Fruit fly (Drosophila melanogaster): ENCODE data around the gene Hira.
A peak's percentile ranks its signal among the peaks of the same experiment; 100 is the strongest.

Hira gene

DNA sequence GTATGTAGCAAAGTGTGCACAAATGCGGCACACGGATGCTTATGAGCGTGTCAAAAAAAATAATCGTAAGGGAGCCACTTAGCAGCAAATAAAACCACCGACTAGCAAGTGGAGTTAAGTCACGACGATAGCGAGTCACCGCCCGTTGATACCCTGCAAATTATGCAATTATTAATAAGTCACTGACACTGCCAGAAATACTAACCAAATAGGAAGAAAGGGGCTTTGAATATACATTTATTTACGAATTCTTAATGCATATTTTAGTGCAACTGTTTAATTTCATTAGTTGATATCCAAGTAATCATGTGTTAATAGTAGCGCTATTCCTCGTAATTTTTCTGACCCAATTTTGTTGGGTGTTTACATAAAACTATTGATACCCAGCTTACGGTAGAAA, 28.5 kb upstream of the Hira start (continued):
- TF ChIP-seq vfl (GFP tag; optimal IDR thresholded peaks at IDR 0.05) (no peak), kay (GFP tag; optimal IDR thresholded peaks at IDR 0.05) (no peak), Xbp1 (GFP tag; optimal IDR thresholded peaks at IDR 0.05) (peak; percentile 12), Sox102F (GFP tag; optimal IDR thresholded peaks at IDR 0.05) (peak; percentile 29), sima (GFP tag; optimal IDR thresholded peaks at IDR 0.05) (no peak), Dad (GFP tag; optimal IDR thresholded peaks at IDR 0.05) (no peak), CG2199 (GFP tag; IDR thresholded peaks at IDR 0.05) (no peak), CG6175 (GFP tag; IDR thresholded peaks at IDR 0.05) (no peak), sens (GFP tag) (peak; percentile 80), Oli (tag; optimal IDR thresholded peaks at IDR 0.05) (peak; percentile 10), Hsf (GFP tag; optimal IDR thresholded peaks at IDR 0.05) (no peak), CG14441 (GFP tag; IDR thresholded peaks at IDR 0.05) (0 out of 2 replicates have a peak, but pooled peaks have one; percentile 21), al (GFP tag; IDR thresholded peaks at IDR 0.05) (0 out of 2 replicates have a peak, but pooled peaks have one; percentile 9), CG12769 (tag; optimal IDR thresholded peaks at IDR 0.05) (peak; percentile 30), CG32532 (GFP tag; IDR thresholded peaks at IDR 0.05) (0 out of 2 replicates have a peak, but pooled peaks have one; percentile 12), CG6654 (GFP tag; optimal IDR thresholded peaks at IDR 0.05) (no peak), CG7928 (GFP tag; optimal IDR thresholded peaks at IDR 0.05) (no peak), D19B (GFP tag; optimal IDR thresholded peaks at IDR 0.05) (peak; percentile 82), pita (GFP tag; optimal IDR thresholded peaks at IDR 0.05) (no peak)

DNA sequence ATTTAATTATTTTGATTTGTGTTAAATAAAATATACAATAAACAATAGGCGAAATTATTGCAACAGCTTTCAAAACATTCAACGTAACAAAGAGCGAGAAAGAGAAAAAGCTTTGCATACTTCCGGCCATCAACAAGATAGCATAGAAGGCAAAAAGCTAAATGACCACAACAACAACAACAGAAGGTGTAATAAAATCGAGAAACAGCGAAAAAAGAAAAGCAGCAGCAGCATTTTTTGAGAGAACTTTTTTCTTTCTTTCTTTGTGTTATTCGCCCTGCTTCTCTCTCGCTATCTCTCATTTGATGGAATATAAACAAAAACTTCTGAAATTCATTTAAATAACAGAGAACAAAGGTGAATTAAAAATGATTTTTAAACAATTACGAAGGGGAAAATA, 27.7 kb upstream of the Hira start:
- TF ChIP-seq CG7786 (GFP tag; optimal IDR thresholded peaks at IDR 0.05) (no peak), Trl (optimal IDR thresholded peaks at IDR 0.05) (peak in 1 of 2 experiments; percentile 8), Trl (GFP tag; optimal IDR thresholded peaks at IDR 0.05) (no peak), sens (GFP tag) (peak; percentile 43), abd-A (tag; optimal IDR thresholded peaks at IDR 0.05) (peak; percentile 5), CG4360 (GFP tag; IDR thresholded peaks at IDR 0.05) (peak; percentile 57; the same call in 1 of the 2 replicates)

DNA sequence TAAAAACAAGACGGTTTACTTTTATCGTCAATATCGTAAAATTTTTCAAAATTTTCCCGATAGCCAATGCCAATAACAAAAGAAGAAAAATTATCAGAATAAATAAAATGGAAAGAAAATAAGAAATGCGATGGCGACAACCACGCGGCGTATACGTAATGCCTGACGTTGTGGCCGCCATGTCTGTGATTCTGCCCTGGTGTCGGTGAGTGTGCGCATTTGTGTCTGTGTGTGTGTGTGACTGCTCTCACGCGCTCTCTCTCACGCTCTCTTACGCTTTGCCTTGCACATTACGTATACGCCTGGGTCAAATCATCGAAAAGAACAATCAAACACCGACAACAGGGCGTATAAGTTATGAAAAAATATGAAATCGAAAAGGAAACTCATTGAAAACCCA, 27.1 kb upstream of the Hira start:
- TF ChIP-seq chinmo (GFP tag; IDR thresholded peaks at IDR 0.05; ENCODE audit: partially characterized antibody), result peak; percentile 66; the same call in 1 of the 4 replicates
- peak; percentile 69 for TF ChIP-seq cg (GFP tag; optimal IDR thresholded peaks at IDR 0.05)
- TF ChIP-seq CG32532 (GFP tag; IDR thresholded peaks at IDR 0.05), result peak; percentile 27; the same call in 1 of the 2 replicates
- TF ChIP-seq Pdp1 (GFP tag; optimal IDR thresholded peaks at IDR 0.05), result peak in 1 of 2 experiments; percentile 89
- no peak for TF ChIP-seq fu2 (GFP tag; optimal IDR thresholded peaks at IDR 0.05)
- no peak for TF ChIP-seq CG13894 (tag; optimal IDR thresholded peaks at IDR 0.05)
- TF ChIP-seq CG4360 (GFP tag; IDR thresholded peaks at IDR 0.05), result 0 out of 2 replicates have a peak, but pooled peaks have one; percentile 33
- no peak for TF ChIP-seq CG18764 (GFP tag; optimal IDR thresholded peaks at IDR 0.05)
- TF ChIP-seq trh (GFP tag; optimal IDR thresholded peaks at IDR 0.05), result no peak
- no peak for TF ChIP-seq NK7.1 (GFP tag; optimal IDR thresholded peaks at IDR 0.05)
- no peak for TF ChIP-seq bab2 (GFP tag; optimal IDR thresholded peaks at IDR 0.05)
- TF ChIP-seq CG5245 (GFP tag; optimal IDR thresholded peaks at IDR 0.05), result no peak
- no peak for TF ChIP-seq BEAF-32 (GFP tag; optimal IDR thresholded peaks at IDR 0.05)
- TF ChIP-seq Camta (GFP tag; optimal IDR thresholded peaks at IDR 0.05), result no peak
- no peak for TF ChIP-seq stwl (tag; optimal IDR thresholded peaks at IDR 0.05)
- TF ChIP-seq Med (GFP tag), result peak; percentile 70
- TF ChIP-seq CG9437 (GFP tag; optimal IDR thresholded peaks at IDR 0.05), result peak; percentile 68
- TF ChIP-seq gcm2 (GFP tag; optimal IDR thresholded peaks at IDR 0.05), result no peak
- 0 out of 3 replicates have a peak, but pooled peaks have one; percentile 11 for TF ChIP-seq zfh1 (GFP tag; IDR thresholded peaks at IDR 0.05)
- TF ChIP-seq CG11560 (tag; IDR thresholded peaks at IDR 0.05), result no peak
- no peak for TF ChIP-seq pita (GFP tag; optimal IDR thresholded peaks at IDR 0.05)
- TF ChIP-seq crc (GFP tag; optimal IDR thresholded peaks at IDR 0.05), result no peak
- TF ChIP-seq Hr78 (GFP tag; optimal IDR thresholded peaks at IDR 0.05), result peak in 1 of 2 experiments; percentile 11
- no peak for TF ChIP-seq Fer1 (GFP tag; optimal IDR thresholded peaks at IDR 0.05)
- TF ChIP-seq rib (GFP tag; IDR thresholded peaks at IDR 0.05), result 0 out of 2 replicates have a peak, but pooled peaks have one; percentile 26
- TF ChIP-seq nom (GFP tag; optimal IDR thresholded peaks at IDR 0.05), result peak; percentile 49
- TF ChIP-seq CG3163 (GFP tag; optimal IDR thresholded peaks at IDR 0.05), result peak; percentile 69
- no peak for TF ChIP-seq CG10565 (GFP tag; optimal IDR thresholded peaks at IDR 0.05)
